Worm (Caenorhabditis elegans) whole organism, mixed stage, embryonic: Measurements from ENCODE around the gene cyd-1.

Experiments
- M03D4.4 ChIP-seq: sonication (generic microtip); optimal IDR thresholded peaks from 2 replicates; lab custom pipeline; 2017; ENCODE audit warnings: mild to moderate bottlenecking, missing genetic modification characterization, missing compliant biosample characterization
- bed-3 ChIP-seq: fragments of 200-800 bp; sonication (Bioruptor generic); optimal IDR thresholded peaks from 3 replicates; lab custom pipeline; 2018; ENCODE audit warnings: mild to moderate bottlenecking, missing genetic modification characterization, moderate library complexity, missing compliant biosample characterization
- blmp-1 ChIP-seq: fragments of 150-350 bp; optimal IDR thresholded peaks from 2 replicates; lab custom pipeline; 2014; ENCODE audit warnings: missing biosample characterization, missing genetic modification characterization
- ceh-39 ChIP-seq: fragments of 150-350 bp; optimal IDR thresholded peaks from 2 replicates; lab custom pipeline; 2014; ENCODE audit warnings: missing biosample characterization, missing genetic modification characterization
- ceh-43 ChIP-seq: fragments of 200-800 bp; sonication (Bioruptor generic); optimal IDR thresholded peaks from 2 replicates; lab custom pipeline; 2018; ENCODE audit warnings: mild to moderate bottlenecking, missing genetic modification characterization, moderate library complexity, missing compliant biosample characterization
- ceh-83 ChIP-seq: fragments of 200-800 bp; sonication (Bioruptor generic); optimal IDR thresholded peaks from 2 replicates; lab custom pipeline; 2018; ENCODE audit warnings: mild to moderate bottlenecking, missing genetic modification characterization, missing compliant biosample characterization
- ces-1 ChIP-seq: fragments of 150-350 bp; optimal IDR thresholded peaks from 2 replicates; lab custom pipeline; 2014; ENCODE audit warnings: missing biosample characterization, missing genetic modification reagents, missing genetic modification characterization
- cnd-1 ChIP-seq: fragments of 200-800 bp; sonication (Bioruptor generic); optimal IDR thresholded peaks from 2 replicates; lab custom pipeline; 2018; ENCODE audit warnings: mild to moderate bottlenecking, missing genetic modification characterization, missing compliant biosample characterization
- drap-1 ChIP-seq: fragments of 200-800 bp; sonication (Bioruptor generic); optimal IDR thresholded peaks from 3 replicates; lab custom pipeline; 2018; ENCODE audit warnings: mild to moderate bottlenecking, missing genetic modification characterization, missing compliant biosample characterization
- elt-1 ChIP-seq: sonication (generic microtip); optimal IDR thresholded peaks from 2 replicates; lab custom pipeline; 2017; ENCODE audit warnings: missing genetic modification characterization, mild to moderate bottlenecking, missing compliant biosample characterization, antibody characterized with exemption, moderate library complexity, borderline replicate concordance; ENCODE audit not compliant: insufficient read depth
- elt-3 ChIP-seq: fragments of 150-350 bp; optimal IDR thresholded peaks from 2 replicates; lab custom pipeline; 2014; ENCODE audit warnings: missing biosample characterization, missing genetic modification characterization
- flh-1 ChIP-seq: fragments of 200-800 bp; sonication (Bioruptor generic); optimal IDR thresholded peaks from 2 replicates; lab custom pipeline; 2018; ENCODE audit warnings: mild to moderate bottlenecking, missing genetic modification characterization, moderate library complexity, missing compliant biosample characterization
- ham-2 ChIP-seq: fragments of 200-800 bp; sonication (Bioruptor generic); optimal IDR thresholded peaks from 2 replicates; lab custom pipeline; 2018; ENCODE audit warnings: mild to moderate bottlenecking, missing genetic modification characterization, missing compliant biosample characterization
- hlh-1 ChIP-seq: fragments of 150-350 bp; optimal IDR thresholded peaks from 2 replicates; lab custom pipeline; 2014; ENCODE audit warnings: missing biosample characterization, missing genetic modification reagents, missing genetic modification characterization
- lin-13 ChIP-seq: fragments of 150-350 bp; optimal IDR thresholded peaks from 2 replicates; lab custom pipeline; 2014; ENCODE audit warnings: missing biosample characterization, missing genetic modification characterization
- lin-32 ChIP-seq: fragments of 200-800 bp; sonication (Bioruptor generic); optimal IDR thresholded peaks from 2 replicates; lab custom pipeline; 2018; ENCODE audit warnings: mild to moderate bottlenecking, missing genetic modification characterization, missing compliant biosample characterization
- lsy-2 ChIP-seq: fragments of 150-350 bp; optimal IDR thresholded peaks from 2 replicates; lab custom pipeline; 2014; ENCODE audit warnings: missing biosample characterization, missing genetic modification characterization
- mab-5 ChIP-seq: fragments of 150-350 bp; optimal IDR thresholded peaks from 2 replicates; lab custom pipeline; 2014; ENCODE audit warnings: missing biosample characterization, missing genetic modification characterization
- mep-1 ChIP-seq: fragments of 150-350 bp; optimal IDR thresholded peaks from 2 replicates; lab custom pipeline; 2017; ENCODE audit warnings: missing biosample characterization, missing genetic modification reagents, missing genetic modification characterization, inconsistent platforms
- mls-2 ChIP-seq: sonication (generic microtip); optimal IDR thresholded peaks from 2 replicates; lab custom pipeline; 2016; ENCODE audit warnings: mild to moderate bottlenecking, missing genetic modification characterization, moderate library complexity, missing compliant biosample characterization
- nhr-12 ChIP-seq: fragments of 150-350 bp; optimal IDR thresholded peaks from 2 replicates; lab custom pipeline; 2014; ENCODE audit warnings: missing biosample characterization, missing genetic modification characterization
- nhr-2 ChIP-seq: fragments of 150-350 bp; optimal IDR thresholded peaks from 2 replicates; lab custom pipeline; 2014; ENCODE audit warnings: missing biosample characterization, missing genetic modification characterization
- nhr-237 ChIP-seq: fragments of 150-350 bp; optimal IDR thresholded peaks from 2 replicates; lab custom pipeline; 2014; ENCODE audit warnings: missing biosample characterization, missing genetic modification characterization
- nhr-28 ChIP-seq: fragments of 150-350 bp; optimal IDR thresholded peaks from 2 replicates; lab custom pipeline; 2014; ENCODE audit warnings: missing biosample characterization, missing genetic modification characterization
- nhr-76 ChIP-seq: sonication (generic microtip); optimal IDR thresholded peaks from 2 replicates; lab custom pipeline; 2017; ENCODE audit warnings: missing biosample characterization, missing genetic modification characterization
- pha-4 ChIP-seq: fragments of 150-350 bp; optimal IDR thresholded peaks from 2 replicates; lab custom pipeline; 2018; ENCODE audit warnings: missing biosample characterization, missing genetic modification reagents, missing genetic modification characterization
- sem-2 ChIP-seq: fragments of 200-800 bp; sonication (Bioruptor generic); optimal IDR thresholded peaks from 2 replicates; lab custom pipeline; 2018; ENCODE audit warnings: mild to moderate bottlenecking, missing genetic modification characterization, missing compliant biosample characterization
- snpc-4 ChIP-seq: fragments of 150-350 bp; optimal IDR thresholded peaks from 2 replicates; lab custom pipeline; 2014; ENCODE audit warnings: missing biosample characterization, missing genetic modification characterization
- sptf-1 ChIP-seq: sonication (generic microtip); optimal IDR thresholded peaks from 2 replicates; lab custom pipeline; 2017; ENCODE audit warnings: mild to moderate bottlenecking, missing genetic modification characterization, moderate library complexity, missing compliant biosample characterization
- tbx-8 ChIP-seq: fragments of 200-800 bp; sonication (Bioruptor generic); optimal IDR thresholded peaks from 2 replicates; lab custom pipeline; 2018; ENCODE audit warnings: mild to moderate bottlenecking, missing genetic modification characterization, moderate library complexity, missing compliant biosample characterization
- unc-120 ChIP-seq: sonication (generic microtip); optimal IDR thresholded peaks from 2 replicates; lab custom pipeline; 2017; ENCODE audit warnings: missing genetic modification characterization, missing compliant biosample characterization; ENCODE audit not compliant: poor library complexity, severe bottlenecking
- unc-39 ChIP-seq: fragments of 150-350 bp; optimal IDR thresholded peaks from 2 replicates; lab custom pipeline; 2014; ENCODE audit warnings: missing biosample characterization, missing genetic modification characterization
- unc-62 ChIP-seq: fragments of 150-350 bp; optimal IDR thresholded peaks from 2 replicates; lab custom pipeline; 2014; ENCODE audit warnings: missing biosample characterization, missing genetic modification reagents, missing genetic modification characterization
- zip-8 ChIP-seq: fragments of 150-350 bp; optimal IDR thresholded peaks from 2 replicates; lab custom pipeline; 2014; ENCODE audit warnings: missing biosample characterization, missing genetic modification characterization
- ztf-11 ChIP-seq: fragments of 150-350 bp; optimal IDR thresholded peaks from 2 replicates; lab custom pipeline; 2014; ENCODE audit warnings: missing biosample characterization, missing genetic modification characterization

Gene cyd-1

ce11 chrII:12944587-12945126 lies 35.7 kb upstream of the cyd-1 start:
- no peak for TF ChIP-seq nhr-28 (tag; lab: Kevin White, UChicago)
- no peak for TF ChIP-seq blmp-1 (tag; lab: Kevin White, UChicago)
- TF ChIP-seq nhr-2 (tag; lab: Kevin White, UChicago), result no peak
- peak; percentile 77 for TF ChIP-seq M03D4.4
- TF ChIP-seq drap-1 (GFP tag; lab: Kevin White, UChicago), result peak; percentile 79
- peak; percentile 76 for TF ChIP-seq mls-2 (tag; lab: Kevin White, UChicago)
- TF ChIP-seq nhr-12, result no peak
- TF ChIP-seq lin-13, result peak; percentile 89
- peak; percentile 82 for TF ChIP-seq elt-3 (tag; lab: Kevin White, UChicago)
- TF ChIP-seq sptf-1 (tag; lab: Kevin White, UChicago), result peak; percentile 77
- no peak for TF ChIP-seq elt-1 (tag; lab: Kevin White, UChicago)
- TF ChIP-seq flh-1 (GFP tag; lab: Kevin White, UChicago), result no peak
- TF ChIP-seq hlh-1 (tag; lab: Kevin White, UChicago), result no peak
- peak; percentile 29 for TF ChIP-seq ztf-11
- TF ChIP-seq ceh-39 (tag; lab: Kevin White, UChicago), result peak; percentile 53
- no peak for TF ChIP-seq unc-39 (tag; lab: Kevin White, UChicago)
- no peak for TF ChIP-seq mab-5
- peak; percentile 69 for TF ChIP-seq ham-2 (GFP tag; lab: Kevin White, UChicago)
- TF ChIP-seq bed-3 (GFP tag; lab: Kevin White, UChicago), result peak; percentile 61
- peak; percentile 48 for TF ChIP-seq lsy-2 (tag; lab: Kevin White, UChicago)
- peak; percentile 57 for TF ChIP-seq mep-1 (tag; lab: Kevin White, UChicago)
- no peak for TF ChIP-seq unc-62
- peak; percentile 1 for TF ChIP-seq nhr-237 (tag; lab: Kevin White, UChicago)
- TF ChIP-seq nhr-76, result no peak
- TF ChIP-seq zip-8 (tag; lab: Kevin White, UChicago), result no peak
- TF ChIP-seq pha-4 (tag; lab: Kevin White, UChicago), result peak; percentile 76
- TF ChIP-seq ceh-83 (GFP tag; lab: Kevin White, UChicago), result peak; percentile 71
- TF ChIP-seq lin-32 (GFP tag; lab: Kevin White, UChicago), result peak; percentile 30
- TF ChIP-seq snpc-4 (tag; lab: Kevin White, UChicago), result no peak
- TF ChIP-seq sem-2 (GFP tag; lab: Kevin White, UChicago), result peak; percentile 69
- TF ChIP-seq ceh-43 (GFP tag; lab: Kevin White, UChicago), result peak; percentile 34
- TF ChIP-seq cnd-1 (tag; lab: Kevin White, UChicago), result peak; percentile 85
- peak; percentile 21 for TF ChIP-seq ces-1 (GFP tag; lab: Kevin White, UChicago)
- peak; percentile 53 for TF ChIP-seq tbx-8 (GFP tag; lab: Kevin White, UChicago)
- TF ChIP-seq unc-120 (tag; lab: Kevin White, UChicago), result peak; percentile 52

DNA sequence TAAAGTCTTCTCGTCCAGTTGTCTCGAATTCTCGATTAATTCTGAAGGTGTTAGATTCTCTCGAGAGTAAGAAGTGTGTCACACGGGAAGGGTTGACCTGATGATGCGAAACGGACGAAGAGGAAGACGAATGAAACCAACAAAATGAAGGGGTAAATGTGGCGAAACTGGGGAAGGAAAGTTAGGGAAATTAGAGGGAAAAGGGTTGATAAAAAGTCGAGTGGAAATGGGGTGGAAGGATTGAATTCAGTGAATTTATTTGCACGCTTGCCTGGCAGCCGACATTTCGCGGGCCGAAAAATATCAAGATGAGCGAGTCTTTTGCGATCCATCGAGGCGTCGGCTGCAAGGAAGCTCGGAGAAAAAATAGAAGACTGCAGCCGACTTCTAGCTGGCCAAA lies 32.2 kb upstream of the cyd-1 start, which contains the start of gene F58G1.7:
F58G1.7 (minus strand) TSS at position 101 of the 400 bp plus-strand sequence.
- TF ChIP-seq ces-1 (GFP tag; lab: Kevin White, UChicago) (no peak), nhr-76 (no peak), bed-3 (GFP tag; lab: Kevin White, UChicago) (no peak), unc-39 (tag; lab: Kevin White, UChicago) (no peak), lsy-2 (tag; lab: Kevin White, UChicago) (no peak)

DNA sequence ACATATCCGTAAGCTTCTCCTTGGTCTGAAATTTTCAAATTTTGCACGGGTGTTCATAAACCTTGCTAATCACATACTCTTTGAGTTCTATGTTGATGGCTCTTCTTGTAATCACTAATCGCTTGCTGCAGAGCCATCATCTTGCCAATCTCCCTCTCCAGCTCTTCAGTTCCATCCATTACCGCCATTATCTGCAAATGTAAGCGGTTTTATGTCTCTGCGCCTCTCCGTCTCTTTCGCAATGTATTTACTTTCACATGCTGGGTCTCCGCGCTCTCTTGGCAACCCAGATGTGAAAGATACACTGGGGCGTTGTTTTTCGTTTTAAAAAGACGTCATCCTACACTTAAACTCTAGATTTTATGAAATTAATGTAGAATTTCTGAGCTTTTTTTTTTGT lies 27.1 kb upstream of the cyd-1 start:
- peak; percentile 24 for TF ChIP-seq lsy-2 (tag; lab: Kevin White, UChicago)
- no peak for TF ChIP-seq M03D4.4
- TF ChIP-seq ham-2 (GFP tag; lab: Kevin White, UChicago), result peak; percentile 77
- no peak for TF ChIP-seq ceh-43 (GFP tag; lab: Kevin White, UChicago)
- peak; percentile 1 for TF ChIP-seq hlh-1 (tag; lab: Kevin White, UChicago)
- no peak for TF ChIP-seq mls-2 (tag; lab: Kevin White, UChicago)
- TF ChIP-seq ceh-83 (GFP tag; lab: Kevin White, UChicago), result no peak
- TF ChIP-seq flh-1 (GFP tag; lab: Kevin White, UChicago), result no peak
- TF ChIP-seq mab-5, result no peak
- no peak for TF ChIP-seq snpc-4 (tag; lab: Kevin White, UChicago)
- no peak for TF ChIP-seq mep-1 (tag; lab: Kevin White, UChicago)
- no peak for TF ChIP-seq unc-39 (tag; lab: Kevin White, UChicago)
- TF ChIP-seq pha-4 (tag; lab: Kevin White, UChicago), result peak; percentile 61
- no peak for TF ChIP-seq blmp-1 (tag; lab: Kevin White, UChicago)
- TF ChIP-seq ztf-11, result no peak
- no peak for TF ChIP-seq nhr-28 (tag; lab: Kevin White, UChicago)
- no peak for TF ChIP-seq drap-1 (GFP tag; lab: Kevin White, UChicago)
- no peak for TF ChIP-seq ceh-39 (tag; lab: Kevin White, UChicago)
- TF ChIP-seq cnd-1 (tag; lab: Kevin White, UChicago), result no peak
- TF ChIP-seq sem-2 (GFP tag; lab: Kevin White, UChicago), result no peak
- TF ChIP-seq elt-3 (tag; lab: Kevin White, UChicago), result no peak
- peak; percentile 34 for TF ChIP-seq unc-62
- no peak for TF ChIP-seq lin-32 (GFP tag; lab: Kevin White, UChicago)
- no peak for TF ChIP-seq sptf-1 (tag; lab: Kevin White, UChicago)
- TF ChIP-seq tbx-8 (GFP tag; lab: Kevin White, UChicago), result no peak
- no peak for TF ChIP-seq zip-8 (tag; lab: Kevin White, UChicago)
- TF ChIP-seq nhr-2 (tag; lab: Kevin White, UChicago), result no peak
- TF ChIP-seq nhr-237 (tag; lab: Kevin White, UChicago), result no peak
- TF ChIP-seq nhr-12, result no peak
- no peak for TF ChIP-seq nhr-76
- peak; percentile 54 for TF ChIP-seq unc-120 (tag; lab: Kevin White, UChicago)
- no peak for TF ChIP-seq bed-3 (GFP tag; lab: Kevin White, UChicago)
- TF ChIP-seq ces-1 (GFP tag; lab: Kevin White, UChicago), result peak; percentile 52
- no peak for TF ChIP-seq lin-13
- peak; percentile 24 for TF ChIP-seq elt-1 (tag; lab: Kevin White, UChicago)
